Worm (Caenorhabditis elegans): ENCODE data around the gene bus-8A.

Gene bus-8A

ce11 chrX:5485284-5485927 lies 7.3 kb upstream of the bus-8A start (continued):
- TF ChIP-seq atf-7 (tag; optimal IDR thresholded peaks at IDR 0.05) (no peak), snpc-4 (GFP tag; optimal IDR thresholded peaks at IDR 0.05) (peak; percentile 15), snpc-4 (tag; optimal IDR thresholded peaks at IDR 0.05) (peak in 3 of 4 experiments; percentile 5 to 56 (median 6)), ceh-27 (GFP tag; optimal IDR thresholded peaks at IDR 0.05) (no peak), hmg-1.2 (GFP tag; IDR thresholded peaks at IDR 0.05) (peak; percentile 41; the same call in 1 of the 2 replicates), him-1 (tag; optimal IDR thresholded peaks at IDR 0.05) (peak; percentile 68), lin-26 (GFP tag; IDR thresholded peaks at IDR 0.05) (peak; percentile 83), repo-1 (tag; optimal IDR thresholded peaks at IDR 0.05) (no peak), tbx-9 (tag; optimal IDR thresholded peaks at IDR 0.05; ENCODE audit: borderline replicate concordance) (no peak), ccch-3 (GFP tag; optimal IDR thresholded peaks at IDR 0.05) (no peak), mxl-1 (tag; optimal IDR thresholded peaks at IDR 0.05) (no peak), zfh-2 (GFP tag; conservative IDR thresholded peaks at IDR 0.05) (no peak), lin-35 (GFP tag; optimal IDR thresholded peaks at IDR 0.05) (no peak), Y67H2A.10 (GFP tag; conservative IDR thresholded peaks at IDR 0.05) (no peak), nhr-80 (tag; optimal IDR thresholded peaks at IDR 0.05) (no peak), lsy-27 (tag; optimal IDR thresholded peaks at IDR 0.05; ENCODE audit: borderline replicate concordance, insufficient read depth) (peak; percentile 45), F37B4.10 (GFP tag; IDR thresholded peaks at IDR 0.05) (no peak), die-1 (tag; optimal IDR thresholded peaks at IDR 0.05) (peak; percentile 73), nhr-179 (tag; optimal IDR thresholded peaks at IDR 0.05) (no peak), snpc-1.1 (tag; optimal IDR thresholded peaks at IDR 0.05; ENCODE audit: insufficient read depth) (no peak), attf-6 (GFP tag; IDR thresholded peaks at IDR 0.05) (no peak), ztf-25 (GFP tag; IDR thresholded peaks at IDR 0.05) (0 out of 2 replicates have a peak, but pooled peaks have one; percentile 28), Y56A3A.18 (GFP tag; IDR thresholded peaks at IDR 0.05) (0 out of 2 replicates have a peak, but pooled peaks have one; percentile 22), aptf-3 (GFP tag; IDR thresholded peaks at IDR 0.05) (no peak), K11D2.4 (GFP tag; IDR thresholded peaks at IDR 0.05) (no peak), ceh-91 (GFP tag; IDR thresholded peaks at IDR 0.05) (no peak)

ce11 chrX:5485931-5486537 lies 6.7 kb upstream of the bus-8A start, which contains the start of gene C25F6.1:
Gene C25F6.1, plus strand, starts transcription at chrX:5486487.
- peak; percentile 78 for TF ChIP-seq ztf-18 (tag; optimal IDR thresholded peaks at IDR 0.05)
- TF ChIP-seq B0035.1 (tag; optimal IDR thresholded peaks at IDR 0.05): no peak
- TF ChIP-seq F52B5.7 (tag; optimal IDR thresholded peaks at IDR 0.05): no peak

ce11 chrX:5488867-5489266 lies 3.8 kb upstream of the bus-8A start:
- TF ChIP-seq gei-17 (GFP tag; optimal IDR thresholded peaks at IDR 0.05) (no peak), zfh-2 (GFP tag; conservative IDR thresholded peaks at IDR 0.05) (0 out of 2 replicates have a peak, but pooled peaks have one; percentile 17)

ce11 chrX:5489538-5489937 lies 3.2 kb upstream of the bus-8A start, which contains the start of gene F55D1.1:
Gene F55D1.1, plus strand, starts transcription at chrX:5489838.
- TF ChIP-seq rec-8 (tag; optimal IDR thresholded peaks at IDR 0.05): no peak

All from whole organism, young adult.